Worm (Caenorhabditis elegans): ENCODE results near the gene F43H9.3.

ce11 chrV:7995878-7996277 is 28.9 kb downstream of the F43H9.3 start, which contains the start of gene Y97E10AR.2:
- TF ChIP-seq lin-14 (GFP tag; optimal IDR thresholded peaks at IDR 0.05) (no peak), lin-15B (tag; optimal IDR thresholded peaks at IDR 0.05) (no peak), aly-2 (tag; optimal IDR thresholded peaks at IDR 0.05) (no peak), nhr-28 (tag; optimal IDR thresholded peaks at IDR 0.05) (no peak), unc-98 (GFP tag; IDR thresholded peaks at IDR 0.05) (no peak), skn-1 (tag; optimal IDR thresholded peaks at IDR 0.05) (no peak), ztf-11 (tag; optimal IDR thresholded peaks at IDR 0.05) (no peak), nhr-20 (tag; optimal IDR thresholded peaks at IDR 0.05) (no peak)

Measured in whole organism, L1 larva.